Worm (Caenorhabditis elegans): Measurements from ENCODE around the gene E02H4.6.

- TF ChIP-seq elt-2 (tag; optimal IDR thresholded peaks at IDR 0.05) (no peak), unc-3 (GFP tag; conservative IDR thresholded peaks at IDR 0.05) (no peak), unc-3 (tag; optimal IDR thresholded peaks at IDR 0.05) (no peak)
Measured at ce11 chrX:14241531-14241930, 10.4 kb downstream of the E02H4.6 start.
